Worm (Caenorhabditis elegans) whole organism, L4/young adult: Measurements from ENCODE around the gene frpr-10.

Source experiments
- dao-5 ChIP-seq: sonication (generic microtip); optimal IDR thresholded peaks from 2 replicates; lab custom pipeline; 2016; ENCODE audit warnings: missing genotype, missing genetic modification characterization, moderate library complexity, missing compliant biosample characterization
- him-1 ChIP-seq: sonication (generic microtip); optimal IDR thresholded peaks from 2 replicates; lab custom pipeline; 2016; ENCODE audit warnings: missing genotype, missing genetic modification reagents, missing genetic modification characterization, missing compliant biosample characterization

ce11 chrIV:7982024-7982576 lies 24.5 kb downstream of the frpr-10 start, which contains the start of gene arf-5:
- TF ChIP-seq him-1 (tag; lab: Kevin White, UChicago) = no peak
- no peak for TF ChIP-seq dao-5 (tag; lab: Kevin White, UChicago)
